Fruit fly (Drosophila melanogaster): Measurements from ENCODE around the gene mtd.

mtd gene

dm6 chr3R:5361681-5362319 is 11.6 kb upstream of the mtd start (continued):
- TF ChIP-seq CG1529 (GFP tag; optimal IDR thresholded peaks at IDR 0.05) (peak; percentile 56), zfh2 (GFP tag; optimal IDR thresholded peaks at IDR 0.05) (peak; percentile 86), chif (GFP tag; optimal IDR thresholded peaks at IDR 0.05) (peak; percentile 66 to 84), pan (optimal IDR thresholded peaks at IDR 0.05) (no peak), pan (GFP tag; optimal IDR thresholded peaks at IDR 0.05 in 1 of 2, IDR thresholded peaks at IDR 0.05 in 1 of 2) (peak in 1 of 2 experiments; percentile 89), scrt (GFP tag; optimal IDR thresholded peaks at IDR 0.05) (no peak), Scr (GFP tag; IDR thresholded peaks at IDR 0.05; ENCODE audit: partially characterized antibody) (0 out of 2 replicates have a peak, but pooled peaks have one; percentile 19), Doc2 (GFP tag; IDR thresholded peaks at IDR 0.05) (no peak), Dll (GFP tag; IDR thresholded peaks at IDR 0.05; ENCODE audit: partially characterized antibody) (no peak), CG14860 (GFP tag; IDR thresholded peaks at IDR 0.05; ENCODE audit: partially characterized antibody) (no peak), Ada2b (GFP tag; IDR thresholded peaks at IDR 0.05) (peak; percentile 90), CG13775 (GFP tag; optimal IDR thresholded peaks at IDR 0.05) (peak; percentile 63), danr (GFP tag; IDR thresholded peaks at IDR 0.05) (peak; percentile 74), CG9609 (GFP tag; optimal IDR thresholded peaks at IDR 0.05) (peak; percentile 70), mam (GFP tag; optimal IDR thresholded peaks at IDR 0.05) (peak; percentile 90), zen2 (GFP tag; IDR thresholded peaks at IDR 0.05; ENCODE audit: partially characterized antibody) (no peak), seq (GFP tag; IDR thresholded peaks at IDR 0.05) (peak; percentile 73), insv (GFP tag; optimal IDR thresholded peaks at IDR 0.05) (no peak), Sry-δ (GFP tag; optimal IDR thresholded peaks at IDR 0.05) (peak; percentile 42), nau (GFP tag; optimal IDR thresholded peaks at IDR 0.05) (peak; percentile 78), jigr1 (GFP tag; IDR thresholded peaks at IDR 0.05) (peak; percentile 31; the same call in 1 of the 3 replicates), Atf-2 (GFP tag; optimal IDR thresholded peaks at IDR 0.05) (peak; percentile 59), CG15514 (GFP tag; optimal IDR thresholded peaks at IDR 0.05) (peak; percentile 67), usp (GFP tag; optimal IDR thresholded peaks at IDR 0.05) (no peak), CG14710 (tag; optimal IDR thresholded peaks at IDR 0.05) (peak; percentile 47), schlank (tag; optimal IDR thresholded peaks at IDR 0.05) (peak; percentile 52), vnd (GFP tag; IDR thresholded peaks at IDR 0.05; ENCODE audit: partially characterized antibody) (0 out of 3 replicates have a peak, but pooled peaks have one; percentile 29), odd (GFP tag; optimal IDR thresholded peaks at IDR 0.05) (peak; percentile 67), CG10366 (GFP tag; IDR thresholded peaks at IDR 0.05) (peak; percentile 85), CG3163 (GFP tag; optimal IDR thresholded peaks at IDR 0.05) (peak; percentile 73), Lpt (GFP tag; optimal IDR thresholded peaks at IDR 0.05) (no peak), dmrt99B (tag; optimal IDR thresholded peaks at IDR 0.05) (peak; percentile 88), CG14050 (GFP tag; IDR thresholded peaks at IDR 0.05) (peak; percentile 79), CG8944 (GFP tag; optimal IDR thresholded peaks at IDR 0.05) (peak; percentile 76), Neu2 (GFP tag; optimal IDR thresholded peaks at IDR 0.05; ENCODE audit: borderline replicate concordance) (no peak), TFAM (GFP tag; optimal IDR thresholded peaks at IDR 0.05) (no peak), CG6689 (GFP tag; IDR thresholded peaks at IDR 0.05) (peak; percentile 87), mirr (GFP tag; optimal IDR thresholded peaks at IDR 0.05) (no peak), chinmo (GFP tag; IDR thresholded peaks at IDR 0.05; ENCODE audit: partially characterized antibody) (0 out of 4 replicates have a peak, but pooled peaks have one; percentile 67), CG1832 (GFP tag; optimal IDR thresholded peaks at IDR 0.05) (no peak), CG16813 (GFP tag; IDR thresholded peaks at IDR 0.05; ENCODE audit: partially characterized antibody) (no peak), vvl (GFP tag; IDR thresholded peaks at IDR 0.05) (peak; percentile 92), CG12104 (GFP tag; optimal IDR thresholded peaks at IDR 0.05) (peak; percentile 18), CG30020 (tag; optimal IDR thresholded peaks at IDR 0.05) (no peak), CG8089 (GFP tag; optimal IDR thresholded peaks at IDR 0.05) (peak; percentile 59), kay (GFP tag; optimal IDR thresholded peaks at IDR 0.05) (peak; percentile 85), CG6254 (GFP tag; optimal IDR thresholded peaks at IDR 0.05) (no peak), Drgx (GFP tag; IDR thresholded peaks at IDR 0.05) (peak; percentile 94), sc (optimal IDR thresholded peaks at IDR 0.05) (no peak), sc (GFP tag; optimal IDR thresholded peaks at IDR 0.05) (peak; percentile 42)

Measured in whole organism, embryonic.